Worm (Caenorhabditis elegans): ENCODE results near the gene T13A10.2.
"Not testable (repeated sequence)": the region's sequence is repeated elsewhere in the genome, so short reads cannot be mapped to it uniquely, and the experiment has no call there.

Gene T13A10.2

ce11 chrIV:6253000-6253399, at the start of gene T13A10.2:
TSS of gene T13A10.2 (plus strand) at chrIV:6253300.
- TF ChIP-seq unc-62 (GFP tag; optimal IDR thresholded peaks at IDR 0.05): not testable (repeated sequence)

ce11 chrIV:6206294-6206776, 46.8 kb upstream of the T13A10.2 start, which contains the start of gene C49A9.10:
TSS of gene C49A9.10 (minus strand) at chrIV:6206344.
- no peak for TF ChIP-seq unc-62 (GFP tag; optimal IDR thresholded peaks at IDR 0.05)

- TF ChIP-seq unc-62 (GFP tag; optimal IDR thresholded peaks at IDR 0.05): no peak
Observed at ce11 chrIV:6209337-6209736, 43.8 kb upstream of the T13A10.2 start.

- no peak for TF ChIP-seq unc-62 (GFP tag; optimal IDR thresholded peaks at IDR 0.05)
Observed at ce11 chrIV:6210574-6210973, 42.5 kb upstream of the T13A10.2 start, which contains the start of the genes ugt-24 and C49A9.6. TSS of gene ugt-24 (minus strand) at chrIV:6210720. TSS of gene C49A9.6 (plus strand) at chrIV:6210936.

ce11 chrIV:6213403-6213802, 39.7 kb upstream of the T13A10.2 start, which contains the start of gene C49A9.5:
TSS of gene C49A9.5 (plus strand) at chrIV:6213673.
- TF ChIP-seq unc-62 (GFP tag; optimal IDR thresholded peaks at IDR 0.05): no peak

ce11 chrIV:6217066-6217465, 36.0 kb upstream of the T13A10.2 start, which contains the start of gene C49A9.9:
TSS of gene C49A9.9 (plus strand) at chrIV:6217372.
- TF ChIP-seq unc-62 (GFP tag; optimal IDR thresholded peaks at IDR 0.05): no peak

ce11 chrIV:6217503-6217902, 35.6 kb upstream of the T13A10.2 start:
- no peak for TF ChIP-seq unc-62 (GFP tag; optimal IDR thresholded peaks at IDR 0.05)

ce11 chrIV:6219429-6219828, 33.7 kb upstream of the T13A10.2 start, which contains the start of gene C49A9.4:
TSS of gene C49A9.4 (plus strand) at chrIV:6219693.
- no peak for TF ChIP-seq unc-62 (GFP tag; optimal IDR thresholded peaks at IDR 0.05)

ce11 chrIV:6221878-6222277, 31.2 kb upstream of the T13A10.2 start, which contains the start of gene C49A9.3:
TSS of gene C49A9.3 (plus strand) at chrIV:6222089.
- no peak for TF ChIP-seq unc-62 (GFP tag; optimal IDR thresholded peaks at IDR 0.05)

- no peak for TF ChIP-seq unc-62 (GFP tag; optimal IDR thresholded peaks at IDR 0.05)
Observed at ce11 chrIV:6225143-6225542, 28.0 kb upstream of the T13A10.2 start, which contains the start of gene C49A9.2. TSS of gene C49A9.2 (plus strand) at chrIV:6225443.

ce11 chrIV:6227974-6228373, 25.1 kb upstream of the T13A10.2 start, which contains the start of gene C49A9.1:
TSS of gene C49A9.1 (plus strand) at chrIV:6228190.
- no peak for TF ChIP-seq unc-62 (GFP tag; optimal IDR thresholded peaks at IDR 0.05)

- no peak for TF ChIP-seq unc-62 (GFP tag; optimal IDR thresholded peaks at IDR 0.05)
Observed at ce11 chrIV:6230560-6231073, 22.5 kb upstream of the T13A10.2 start, which contains the start of gene F58F9.4. TSS of gene F58F9.4 (plus strand) at chrIV:6231023.

ce11 chrIV:6232769-6233290, 20.3 kb upstream of the T13A10.2 start, which contains the start of gene F58F9.3:
TSS of gene F58F9.3 (plus strand) at chrIV:6233240.
- TF ChIP-seq unc-62 (GFP tag; optimal IDR thresholded peaks at IDR 0.05): no peak

ce11 chrIV:6237508-6238227, 15.4 kb upstream of the T13A10.2 start, which contains the start of the genes F58F9.6 and F58F9.8:
TSS of gene F58F9.6 (minus strand) at chrIV:6237608.
TSS of gene F58F9.8 (plus strand) at chrIV:6238177.
- no peak for TF ChIP-seq unc-62 (GFP tag; optimal IDR thresholded peaks at IDR 0.05)

ce11 chrIV:6239993-6240392, 13.1 kb upstream of the T13A10.2 start, which contains the start of gene F58F9.9:
TSS of gene F58F9.9 (plus strand) at chrIV:6240293.
- TF ChIP-seq unc-62 (GFP tag; optimal IDR thresholded peaks at IDR 0.05): no peak

ce11 chrIV:6248486-6248885, 4.6 kb upstream of the T13A10.2 start, which contains the start of gene acox-3:
TSS of gene acox-3 (minus strand) at chrIV:6248492.
- TF ChIP-seq unc-62 (GFP tag; optimal IDR thresholded peaks at IDR 0.05): no peak
